Fruit fly (Drosophila melanogaster) whole organism, adult: ENCODE results near the gene CG9503.

Experiments
- CG11617 ChIP-seq: fragments of 200-800 bp; sonication (Bioruptor generic); optimal IDR thresholded peaks from 2 replicates; lab custom pipeline; 2017; ENCODE audit warnings: mild to moderate bottlenecking, missing biosample characterization, missing genetic modification reagents, missing genetic modification characterization
- CG12768 ChIP-seq: fragments of 200-800 bp; sonication (Bioruptor generic); optimal IDR thresholded peaks from 2 replicates; lab custom pipeline; 2017; ENCODE audit warnings: missing biosample characterization, missing genetic modification characterization, mild to moderate bottlenecking, moderate library complexity, missing genetic modification reagents
- CG7101 ChIP-seq: fragments of 200-800 bp; sonication (Bioruptor generic); optimal IDR thresholded peaks from 2 replicates; lab custom pipeline; 2018; ENCODE audit warnings: missing biosample characterization, mild to moderate bottlenecking, missing genetic modification characterization, moderate library complexity
- Crg-1 ChIP-seq: fragments of 200-800 bp; sonication (Bioruptor generic); optimal IDR thresholded peaks from 2 replicates; lab custom pipeline; 2016; ENCODE audit warnings: missing biosample characterization, missing genetic modification characterization
- Hr96 ChIP-seq: fragments of 200-800 bp; sonication (Bioruptor generic); optimal IDR thresholded peaks from 2 replicates; lab custom pipeline; 2016; ENCODE audit warnings: missing biosample characterization, missing genetic modification characterization
- Mnt ChIP-seq: fragments of 200-800 bp; sonication (Bioruptor generic); optimal IDR thresholded peaks from 2 replicates; lab custom pipeline; 2016; ENCODE audit warnings: missing biosample characterization, mild to moderate bottlenecking, missing genetic modification characterization
- cic ChIP-seq: fragments of 200-800 bp; sonication (Bioruptor generic); optimal IDR thresholded peaks from 2 replicates; lab custom pipeline; 2017; ENCODE audit warnings: missing biosample characterization, mild to moderate bottlenecking, missing genetic modification characterization, moderate library complexity
- kay ChIP-seq: fragments of 200-800 bp; sonication (Bioruptor generic); peaks from one replicate; lab custom pipeline; 2016; ENCODE audit warnings: missing biosample characterization, missing genetic modification characterization, borderline replicate concordance
- tj ChIP-seq: fragments of 200-800 bp; sonication (Bioruptor generic); optimal IDR thresholded peaks from 3 replicates; lab custom pipeline; 2017; ENCODE audit warnings: missing biosample characterization, mild to moderate bottlenecking, missing genetic modification characterization, moderate library complexity
- toe ChIP-seq: fragments of 200-800 bp; sonication (Bioruptor generic); optimal IDR thresholded peaks from 2 replicates; lab custom pipeline; 2016; ENCODE audit warnings: missing biosample characterization, missing genetic modification characterization

dm6 chrX:14953896-14954295 lies 30.6 kb upstream of the CG9503 start:
- TF ChIP-seq toe (GFP tag; lab: Kevin White, UChicago) (no peak), CG11617 (GFP tag; lab: Kevin White, UChicago) (no peak), Mnt (GFP tag; lab: Kevin White, UChicago) (no peak), tj (GFP tag; lab: Kevin White, UChicago) (no peak), kay (no peak), CG12768 (no peak), cic (GFP tag; lab: Kevin White, UChicago) (no peak), Hr96 (GFP tag; lab: Kevin White, UChicago) (peak; percentile 7), CG7101 (tag; lab: Kevin White, UChicago) (peak; percentile 31), Crg-1 (GFP tag; lab: Kevin White, UChicago) (no peak)
